Fruit fly (Drosophila melanogaster): ENCODE results near the gene Patj.

Patj gene

dm6 chr3L:1816614-1817013 lies 18.0 kb downstream of the Patj start:
- no peak for TF ChIP-seq CG10348 (GFP tag; IDR thresholded peaks at IDR 0.05)
- TF ChIP-seq CG34367 (tag; optimal IDR thresholded peaks at IDR 0.05), result no peak
- TF ChIP-seq Pif1A (GFP tag; optimal IDR thresholded peaks at IDR 0.05), result no peak
- TF ChIP-seq Ets98B (GFP tag; IDR thresholded peaks at IDR 0.05), result no peak
- TF ChIP-seq CG9948 (tag; optimal IDR thresholded peaks at IDR 0.05), result no peak
- TF ChIP-seq EcR (GFP tag; optimal IDR thresholded peaks at IDR 0.05), result peak; percentile 83

dm6 chr3L:1817405-1817804 lies 18.8 kb downstream of the Patj start:
- TF ChIP-seq Pif1A (GFP tag; optimal IDR thresholded peaks at IDR 0.05) (no peak), CG10348 (GFP tag; IDR thresholded peaks at IDR 0.05) (no peak), CG8159 (tag; optimal IDR thresholded peaks at IDR 0.05) (no peak), D1 (tag; optimal IDR thresholded peaks at IDR 0.05) (no peak), CG13204 (GFP tag; optimal IDR thresholded peaks at IDR 0.05) (no peak), CG17806 (tag; optimal IDR thresholded peaks at IDR 0.05) (no peak), fd96Ca (GFP tag; IDR thresholded peaks at IDR 0.05) (no peak), Ets98B (GFP tag; IDR thresholded peaks at IDR 0.05) (no peak), CG32121 (GFP tag; IDR thresholded peaks at IDR 0.05) (no peak), CG34367 (tag; optimal IDR thresholded peaks at IDR 0.05) (no peak), gl (tag; optimal IDR thresholded peaks at IDR 0.05) (no peak), rn (GFP tag; IDR thresholded peaks at IDR 0.05) (no peak), CG14655 (GFP tag; optimal IDR thresholded peaks at IDR 0.05) (no peak), Pif1B (GFP tag; optimal IDR thresholded peaks at IDR 0.05) (no peak)

dm6 chr3L:1818834-1819233 lies 20.2 kb downstream of the Patj start:
- TF ChIP-seq EcR (GFP tag; optimal IDR thresholded peaks at IDR 0.05) (peak; percentile 93), D1 (tag; optimal IDR thresholded peaks at IDR 0.05) (no peak), CG14655 (GFP tag; optimal IDR thresholded peaks at IDR 0.05) (no peak), fd96Ca (GFP tag; IDR thresholded peaks at IDR 0.05) (no peak), Ets98B (GFP tag; IDR thresholded peaks at IDR 0.05) (no peak), CG13204 (GFP tag; optimal IDR thresholded peaks at IDR 0.05) (no peak), CG8301 (tag; optimal IDR thresholded peaks at IDR 0.05) (no peak), Snoo (tag; optimal IDR thresholded peaks at IDR 0.05) (no peak)

- TF ChIP-seq CG14655 (GFP tag; optimal IDR thresholded peaks at IDR 0.05) (no peak), EcR (GFP tag; optimal IDR thresholded peaks at IDR 0.05) (peak; percentile 84), CG13204 (GFP tag; optimal IDR thresholded peaks at IDR 0.05) (peak; percentile 36)
Observed at dm6 chr3L:1821140-1821539, 22.5 kb downstream of the Patj start.

DNA sequence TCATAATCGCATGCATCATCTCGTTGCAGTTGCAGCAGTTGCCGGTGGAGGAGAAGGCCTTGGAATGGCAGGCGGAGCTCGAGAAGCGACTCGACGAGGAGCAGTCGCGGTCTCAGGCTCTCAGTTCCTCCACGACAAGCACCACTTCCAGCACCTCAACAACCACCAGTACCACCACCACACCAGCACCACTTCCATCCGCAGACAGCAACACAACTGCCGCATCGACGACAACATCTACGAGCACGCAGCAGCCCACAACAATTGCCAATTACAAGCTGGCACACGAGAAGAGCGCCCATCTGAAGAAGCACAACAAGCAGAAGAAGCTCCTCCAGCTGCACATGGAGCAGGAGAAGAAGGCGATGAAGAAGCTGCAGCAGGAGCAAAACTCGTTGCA lies 23.8 kb downstream of the Patj start:
- TF ChIP-seq Pif1A (GFP tag; optimal IDR thresholded peaks at IDR 0.05) (no peak), rn (GFP tag; IDR thresholded peaks at IDR 0.05) (no peak), CG34367 (tag; optimal IDR thresholded peaks at IDR 0.05) (no peak), CG8301 (tag; optimal IDR thresholded peaks at IDR 0.05) (no peak), EcR (GFP tag; optimal IDR thresholded peaks at IDR 0.05) (peak; percentile 22), CG13204 (GFP tag; optimal IDR thresholded peaks at IDR 0.05) (peak; percentile 45), fd96Ca (GFP tag; IDR thresholded peaks at IDR 0.05) (no peak), Snoo (tag; optimal IDR thresholded peaks at IDR 0.05) (no peak), CG4496 (GFP tag; IDR thresholded peaks at IDR 0.05) (0 out of 3 replicates have a peak, but pooled peaks have one; percentile 19), CG15710 (tag; optimal IDR thresholded peaks at IDR 0.05) (no peak), D1 (tag; optimal IDR thresholded peaks at IDR 0.05) (no peak), Pif1B (GFP tag; optimal IDR thresholded peaks at IDR 0.05) (no peak), gl (tag; optimal IDR thresholded peaks at IDR 0.05) (no peak), CG17806 (tag; optimal IDR thresholded peaks at IDR 0.05) (no peak), CG8159 (tag; optimal IDR thresholded peaks at IDR 0.05) (no peak), CG10348 (GFP tag; IDR thresholded peaks at IDR 0.05) (no peak), CG12605 (GFP tag; IDR thresholded peaks at IDR 0.05) (no peak)

DNA sequence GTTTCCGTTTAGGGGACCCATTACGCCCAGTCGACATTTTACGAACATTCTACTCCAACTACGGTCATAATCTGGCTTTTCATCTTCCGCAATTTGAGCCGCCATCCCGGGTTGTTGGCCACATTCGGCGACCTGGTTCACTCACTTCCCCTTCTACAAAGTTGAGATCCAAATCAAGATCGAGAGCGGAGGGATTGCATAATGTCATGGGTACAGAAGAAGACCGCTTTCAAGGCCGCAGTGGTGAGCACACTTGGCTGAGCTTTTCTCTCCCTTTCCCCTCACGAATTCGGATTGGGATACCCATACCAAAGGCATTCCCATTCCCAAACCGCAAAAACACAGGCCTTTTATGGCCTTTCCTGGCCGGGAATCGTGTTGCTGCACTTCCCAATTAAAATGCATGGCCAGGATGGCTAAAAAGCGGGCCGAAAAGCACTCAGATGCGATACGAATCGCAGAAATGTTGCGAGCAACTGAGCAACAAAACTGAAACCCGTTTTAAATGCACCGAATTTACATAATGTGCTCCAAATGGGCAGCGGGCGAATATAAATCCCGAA lies 29.3 kb downstream of the Patj start:
- TF ChIP-seq rn (GFP tag; IDR thresholded peaks at IDR 0.05) (no peak), CG13204 (GFP tag; optimal IDR thresholded peaks at IDR 0.05) (peak; percentile 38), CG14655 (GFP tag; optimal IDR thresholded peaks at IDR 0.05) (no peak), Snoo (tag; optimal IDR thresholded peaks at IDR 0.05) (peak; percentile 1), EcR (GFP tag; optimal IDR thresholded peaks at IDR 0.05) (peak; percentile 75), CG4496 (GFP tag; IDR thresholded peaks at IDR 0.05) (no peak)

- peak; percentile 56 for TF ChIP-seq Snoo (tag; optimal IDR thresholded peaks at IDR 0.05)
- peak; percentile 81 for TF ChIP-seq CG32121 (GFP tag; IDR thresholded peaks at IDR 0.05)
- TF ChIP-seq Pif1B (GFP tag; optimal IDR thresholded peaks at IDR 0.05), result peak; percentile 66
- no peak for TF ChIP-seq CG10348 (GFP tag; IDR thresholded peaks at IDR 0.05)
- peak; percentile 48 for TF ChIP-seq CG17806 (tag; optimal IDR thresholded peaks at IDR 0.05)
- TF ChIP-seq CG12605 (GFP tag; IDR thresholded peaks at IDR 0.05), result peak; percentile 74
- TF ChIP-seq CG34367 (tag; optimal IDR thresholded peaks at IDR 0.05), result peak; percentile 60
- peak; percentile 16 for TF ChIP-seq CG13204 (GFP tag; optimal IDR thresholded peaks at IDR 0.05)
- peak; percentile 82 for TF ChIP-seq fd96Ca (GFP tag; IDR thresholded peaks at IDR 0.05)
- no peak for TF ChIP-seq gl (tag; optimal IDR thresholded peaks at IDR 0.05)
- TF ChIP-seq CG15710 (tag; optimal IDR thresholded peaks at IDR 0.05), result peak; percentile 40
- peak; percentile 89 for TF ChIP-seq CG4496 (GFP tag; IDR thresholded peaks at IDR 0.05)
- TF ChIP-seq D1 (tag; optimal IDR thresholded peaks at IDR 0.05), result no peak
- TF ChIP-seq Ets98B (GFP tag; IDR thresholded peaks at IDR 0.05), result peak; percentile 78
- TF ChIP-seq CG14655 (GFP tag; optimal IDR thresholded peaks at IDR 0.05), result peak; percentile 77
- peak; percentile 17 for TF ChIP-seq CG8159 (tag; optimal IDR thresholded peaks at IDR 0.05)
- TF ChIP-seq Pif1A (GFP tag; optimal IDR thresholded peaks at IDR 0.05), result peak; percentile 75
- peak; percentile 56 for TF ChIP-seq CG9948 (tag; optimal IDR thresholded peaks at IDR 0.05)
- TF ChIP-seq rn (GFP tag; IDR thresholded peaks at IDR 0.05), result no peak
- TF ChIP-seq CG8301 (tag; optimal IDR thresholded peaks at IDR 0.05), result peak; percentile 66
- no peak for TF ChIP-seq EcR (GFP tag; optimal IDR thresholded peaks at IDR 0.05)
Observed at dm6 chr3L:1829539-1829938, 30.9 kb downstream of the Patj start.

Data from whole organism, pupa.